Fruit fly (Drosophila melanogaster) whole organism, pupa: ENCODE measurements around the gene CG34384.

Source experiments
- CG10348 ChIP-seq: fragments of 200-800 bp; sonication (Bioruptor generic); IDR thresholded peaks from 2 replicates; pipeline ENCODE4 v1.3.6; 2022; ENCODE audit warnings: missing biosample characterization, missing genetic modification characterization
- CG12605 ChIP-seq: fragments of 200-800 bp; sonication (Bioruptor generic); IDR thresholded peaks from 2 replicates; pipeline ENCODE4 v1.3.6; 2022; ENCODE audit warnings: missing biosample characterization, missing genetic modification characterization
- CG13204 ChIP-seq: fragments of 200-800 bp; sonication (Bioruptor generic); optimal IDR thresholded peaks from 2 replicates; lab custom pipeline; 2018; ENCODE audit warnings: missing biosample characterization, mild to moderate bottlenecking, missing genetic modification characterization, moderate library complexity
- CG14655 ChIP-seq: fragments of 200-800 bp; sonication (Bioruptor generic); optimal IDR thresholded peaks from 3 replicates; lab custom pipeline; 2017; ENCODE audit warnings: mild to moderate bottlenecking, missing biosample characterization, missing genetic modification reagents, missing genetic modification characterization
- CG15710 ChIP-seq: fragments of 200-800 bp; sonication (Bioruptor generic); optimal IDR thresholded peaks from 2 replicates; lab custom pipeline; 2018; ENCODE audit warnings: missing biosample characterization, mild to moderate bottlenecking, missing genetic modification characterization, moderate library complexity
- CG17806 ChIP-seq: fragments of 200-800 bp; sonication (Bioruptor generic); optimal IDR thresholded peaks from 2 replicates; lab custom pipeline; 2018; ENCODE audit warnings: missing biosample characterization, mild to moderate bottlenecking, missing genetic modification characterization, moderate library complexity
- CG32121 ChIP-seq: fragments of 200-800 bp; sonication (Bioruptor generic); IDR thresholded peaks from 2 replicates; pipeline ENCODE4 v1.3.6; 2022; ENCODE audit warnings: missing biosample characterization, missing genetic modification characterization
- CG34367 ChIP-seq: fragments of 200-800 bp; sonication (Bioruptor generic); optimal IDR thresholded peaks from 2 replicates; lab custom pipeline; 2018; ENCODE audit warnings: missing biosample characterization, mild to moderate bottlenecking, missing genetic modification characterization
- CG4496 ChIP-seq: fragments of 200-800 bp; sonication (Bioruptor generic); IDR thresholded peaks from 3 replicates; pipeline ENCODE4 v1.3.6; 2022; ENCODE audit warnings: missing biosample characterization, missing genetic modification characterization
- CG8159 ChIP-seq: fragments of 200-800 bp; sonication (Bioruptor generic); optimal IDR thresholded peaks from 3 replicates; lab custom pipeline; 2018; ENCODE audit warnings: missing biosample characterization, mild to moderate bottlenecking, missing genetic modification characterization, moderate library complexity
- CG8301 ChIP-seq: fragments of 200-800 bp; sonication (Bioruptor generic); optimal IDR thresholded peaks from 2 replicates; lab custom pipeline; 2018; ENCODE audit warnings: missing biosample characterization, mild to moderate bottlenecking, missing genetic modification characterization
- CG9948 ChIP-seq: fragments of 200-800 bp; sonication (Bioruptor generic); optimal IDR thresholded peaks from 2 replicates; lab custom pipeline; 2018; ENCODE audit warnings: missing biosample characterization, mild to moderate bottlenecking, missing genetic modification characterization, moderate library complexity
- D1 ChIP-seq: fragments of 200-800 bp; sonication (Bioruptor generic); optimal IDR thresholded peaks from 2 replicates; lab custom pipeline; 2018; ENCODE audit warnings: missing biosample characterization, mild to moderate bottlenecking, missing genetic modification characterization, moderate library complexity
- EcR ChIP-seq: fragments of 200-800 bp; sonication (Bioruptor generic); optimal IDR thresholded peaks from 3 replicates; lab custom pipeline; 2019; ENCODE audit warnings: missing biosample characterization, missing genetic modification characterization, mild to moderate bottlenecking, moderate library complexity, missing genetic modification reagents
- Ets98B ChIP-seq: fragments of 200-800 bp; sonication (Bioruptor generic); IDR thresholded peaks from 2 replicates; pipeline ENCODE4 v1.3.6; 2022; ENCODE audit warnings: missing biosample characterization, missing genetic modification characterization
- Pif1A ChIP-seq: fragments of 200-800 bp; sonication (Bioruptor generic); optimal IDR thresholded peaks from 3 replicates; lab custom pipeline; 2016; ENCODE audit warnings: missing biosample characterization, missing genetic modification characterization
- Pif1B ChIP-seq: fragments of 200-800 bp; sonication (Bioruptor generic); optimal IDR thresholded peaks from 3 replicates; lab custom pipeline; 2016; ENCODE audit warnings: missing biosample characterization, missing genetic modification characterization
- Snoo ChIP-seq: fragments of 200-800 bp; sonication (Bioruptor generic); optimal IDR thresholded peaks from 3 replicates; lab custom pipeline; 2017; ENCODE audit warnings: missing biosample characterization, mild to moderate bottlenecking, missing genetic modification characterization, inconsistent platforms
- fd96Ca ChIP-seq: fragments of 200-800 bp; sonication (Bioruptor generic); IDR thresholded peaks from 3 replicates; pipeline ENCODE4 v1.3.6; 2022; ENCODE audit warnings: missing biosample characterization, missing genetic modification characterization
- gl ChIP-seq: fragments of 200-800 bp; sonication (Bioruptor generic); optimal IDR thresholded peaks from 2 replicates; lab custom pipeline; 2018; ENCODE audit warnings: missing biosample characterization, mild to moderate bottlenecking, missing genetic modification characterization
- rn ChIP-seq: fragments of 200-800 bp; sonication (Bioruptor generic); IDR thresholded peaks from 2 replicates; pipeline ENCODE4 v1.3.6; 2022; ENCODE audit warnings: missing biosample characterization, missing genetic modification characterization

Gene CG34384

dm6 chr3R:7886167-7886858 is 72.2 kb downstream of the CG34384 start, which contains the start of gene CG17816:
Gene CG17816 (minus strand): TSS chr3R:7886733.
- TF ChIP-seq CG13204 (GFP tag; lab: Kevin White, UChicago) (peak; percentile 12), EcR (GFP tag; lab: Kevin White, UChicago) (peak; percentile 28), CG32121 (GFP tag; lab: Robert Waterston, UW) (no peak), CG4496 (GFP tag; lab: Robert Waterston, UW) (peak; percentile 61; the same call in 2 of the 3 replicates), gl (no peak)

dm6 chr3R:7886859-7887190 is 72.7 kb downstream of the CG34384 start, which contains the start of gene ArgRS-m:
Gene ArgRS-m (plus strand): TSS chr3R:7887045.
- TF ChIP-seq Pif1B (GFP tag; lab: Kevin White, UChicago) (peak; percentile 12), CG17806 (tag; lab: Kevin White, UChicago) (peak; percentile 2), CG14655 (peak; percentile 37), CG9948 (tag; lab: Kevin White, UChicago) (peak; percentile 40), CG34367 (tag; lab: Kevin White, UChicago) (peak; percentile 30), Ets98B (GFP tag; lab: Robert Waterston, UW) (peak; percentile 61; the same call in 1 of the 2 replicates), CG15710 (tag; lab: Kevin White, UChicago) (peak; percentile 31), CG8301 (tag; lab: Kevin White, UChicago) (no peak), rn (GFP tag; lab: Robert Waterston, UW) (no peak), gl (no peak), Pif1A (no peak), CG13204 (GFP tag; lab: Kevin White, UChicago) (no peak), CG8159 (tag; lab: Kevin White, UChicago) (peak; percentile 20), CG12605 (no peak; the same call in 1 of the 2 replicates), CG32121 (GFP tag; lab: Robert Waterston, UW) (peak; percentile 47; the same call in 1 of the 2 replicates), Snoo (tag; lab: Kevin White, UChicago) (no peak), EcR (GFP tag; lab: Kevin White, UChicago) (no peak), D1 (no peak), CG4496 (GFP tag; lab: Robert Waterston, UW) (peak; percentile 82), fd96Ca (peak; percentile 48; the same call in 1 of the 3 replicates), CG10348 (GFP tag; lab: Robert Waterston, UW) (no peak)

- TF ChIP-seq CG8159 (tag; lab: Kevin White, UChicago) (no peak), EcR (GFP tag; lab: Kevin White, UChicago) (no peak), CG9948 (tag; lab: Kevin White, UChicago) (no peak), CG4496 (GFP tag; lab: Robert Waterston, UW) (no peak), CG14655 (no peak), Ets98B (GFP tag; lab: Robert Waterston, UW) (no peak), D1 (no peak), Pif1A (no peak), CG17806 (tag; lab: Kevin White, UChicago) (no peak), CG13204 (GFP tag; lab: Kevin White, UChicago) (no peak), CG34367 (tag; lab: Kevin White, UChicago) (no peak), Pif1B (GFP tag; lab: Kevin White, UChicago) (no peak), CG15710 (tag; lab: Kevin White, UChicago) (no peak), CG12605 (no peak), CG10348 (GFP tag; lab: Robert Waterston, UW) (no peak), CG8301 (tag; lab: Kevin White, UChicago) (no peak), gl (no peak), rn (GFP tag; lab: Robert Waterston, UW) (no peak), CG32121 (GFP tag; lab: Robert Waterston, UW) (no peak), Snoo (tag; lab: Kevin White, UChicago) (no peak)
- TF ChIP-seq, all 21 proteins: peak for 0
These were observed 76.9 kb downstream of the CG34384 start, which contains the start of gene wtrw for dm6 chr3R:7891031-7891430. Gene wtrw (plus strand): TSS chr3R:7891331.

dm6 chr3R:7892246-7893000 is 78.3 kb downstream of the CG34384 start:
- TF ChIP-seq rn (GFP tag; lab: Robert Waterston, UW) (peak; percentile 61; the same call in 1 of the 2 replicates), CG9948 (tag; lab: Kevin White, UChicago) (no peak), EcR (GFP tag; lab: Kevin White, UChicago) (no peak), CG17806 (tag; lab: Kevin White, UChicago) (peak; percentile 27), Snoo (tag; lab: Kevin White, UChicago) (peak; percentile 11), Ets98B (GFP tag; lab: Robert Waterston, UW) (peak; percentile 79), fd96Ca (peak; percentile 84), CG10348 (GFP tag; lab: Robert Waterston, UW) (no peak), CG34367 (tag; lab: Kevin White, UChicago) (no peak), CG12605 (peak; percentile 71), CG13204 (GFP tag; lab: Kevin White, UChicago) (peak; percentile 17), CG4496 (GFP tag; lab: Robert Waterston, UW) (peak; percentile 87), D1 (no peak), CG32121 (GFP tag; lab: Robert Waterston, UW) (peak; percentile 88), CG8301 (tag; lab: Kevin White, UChicago) (peak; percentile 1), CG15710 (tag; lab: Kevin White, UChicago) (peak; percentile 1), Pif1A (peak; percentile 53), CG14655 (peak; percentile 39), CG8159 (tag; lab: Kevin White, UChicago) (peak; percentile 3), Pif1B (GFP tag; lab: Kevin White, UChicago) (peak; percentile 62), gl (no peak)
